Worm (Caenorhabditis elegans) whole organism, L3 larva: ENCODE measurements around the gene srg-13.
A peak's percentile ranks its signal among the peaks of the same experiment; 100 is the strongest.

ENCODE experiments used
- R02D3.7 ChIP-seq: fragments of 150-350 bp; optimal IDR thresholded peaks from 2 replicates; lab custom pipeline; 2014; ENCODE audit warnings: missing biosample characterization, missing genetic modification characterization
- ZK546.5 ChIP-seq: sonication (generic microtip); optimal IDR thresholded peaks from 2 replicates; lab custom pipeline; 2017; ENCODE audit warnings: missing biosample characterization, missing genetic modification characterization
- aly-2 ChIP-seq: fragments of 150-350 bp; optimal IDR thresholded peaks from 2 replicates; lab custom pipeline; 2014; ENCODE audit warnings: missing biosample characterization, missing genetic modification characterization
- ama-1 ChIP-seq: fragments of 150-350 bp; optimal IDR thresholded peaks from 2 replicates; lab custom pipeline; 2018
- ceh-16 ChIP-seq: sonication (generic microtip); optimal IDR thresholded peaks from 2 replicates; lab custom pipeline; 2017; ENCODE audit warnings: missing biosample characterization, missing genetic modification characterization
- ceh-28 ChIP-seq: fragments of 150-350 bp; optimal IDR thresholded peaks from 2 replicates; lab custom pipeline; 2014; ENCODE audit warnings: missing biosample characterization, missing genetic modification reagents, missing genetic modification characterization
- ceh-82 ChIP-seq: fragments of 150-350 bp; optimal IDR thresholded peaks from 2 replicates; lab custom pipeline; 2014; ENCODE audit warnings: missing biosample characterization, missing genetic modification characterization
- ceh-9 ChIP-seq: sonication (generic microtip); optimal IDR thresholded peaks from 2 replicates; lab custom pipeline; 2018; ENCODE audit warnings: missing biosample characterization, missing genetic modification characterization
- daf-12 ChIP-seq: fragments of 150-350 bp; optimal IDR thresholded peaks from 2 replicates; lab custom pipeline; 2014; ENCODE audit warnings: missing biosample characterization, missing genetic modification reagents, missing genetic modification characterization
- egl-27 ChIP-seq: sonication (generic microtip); optimal IDR thresholded peaks from 4 replicates; lab custom pipeline; 2017; ENCODE audit warnings: missing biosample characterization, missing genetic modification reagents, missing genetic modification characterization
- egl-5 ChIP-seq: fragments of 150-350 bp; optimal IDR thresholded peaks from 2 replicates; lab custom pipeline; 2017; ENCODE audit warnings: missing biosample characterization, missing genetic modification reagents, missing genetic modification characterization, inconsistent platforms
- elt-1 ChIP-seq: fragments of 150-350 bp; optimal IDR thresholded peaks from 2 replicates; lab custom pipeline; 2014; ENCODE audit warnings: missing biosample characterization, missing genetic modification characterization
- elt-2 ChIP-seq: sonication (generic microtip); optimal IDR thresholded peaks from 2 replicates; lab custom pipeline; 2016; ENCODE audit warnings: missing genetic modification reagents, mild to moderate bottlenecking, missing genetic modification characterization, missing compliant biosample characterization
- elt-3 ChIP-seq, 3 experiments: fragments of 150-350 bp in 1 of 3; sonication (generic microtip) in 2 of 3; optimal IDR thresholded peaks; 2 replicates in 2 of 3; 4 replicates in 1 of 3; lab custom pipeline; 2014 to 2017; ENCODE audit warnings: missing biosample characterization in 3 of 3, missing genetic modification characterization in 3 of 3
- eor-1 ChIP-seq, 2 experiments: fragments of 150-350 bp; optimal IDR thresholded peaks; 2 replicates each; lab custom pipeline; 2014 to 2018; ENCODE audit warnings: missing biosample characterization in 2 of 2, missing genetic modification characterization in 2 of 2
- fkh-10 ChIP-seq: sonication (generic microtip); optimal IDR thresholded peaks from 2 replicates; lab custom pipeline; 2017; ENCODE audit warnings: missing biosample characterization, missing genetic modification reagents, missing genetic modification characterization
- fkh-2 ChIP-seq: fragments of 150-350 bp; optimal IDR thresholded peaks from 2 replicates; lab custom pipeline; 2014; ENCODE audit warnings: missing biosample characterization, missing genetic modification reagents, missing genetic modification characterization
- fos-1 ChIP-seq: fragments of 150-350 bp; optimal IDR thresholded peaks from 2 replicates; lab custom pipeline; 2014; ENCODE audit warnings: missing biosample characterization, missing genetic modification characterization
- hmg-11 ChIP-seq: sonication (generic microtip); optimal IDR thresholded peaks from 2 replicates; lab custom pipeline; 2016; ENCODE audit warnings: missing genetic modification characterization, missing compliant biosample characterization
- jun-1 ChIP-seq: fragments of 150-350 bp; optimal IDR thresholded peaks from 2 replicates; lab custom pipeline; 2014; ENCODE audit warnings: missing biosample characterization, missing genetic modification reagents, missing genetic modification characterization
- lin-15B ChIP-seq: fragments of 150-350 bp; optimal IDR thresholded peaks from 2 replicates; lab custom pipeline; 2014; ENCODE audit warnings: missing biosample characterization, missing genetic modification characterization
- lin-39 ChIP-seq: fragments of 150-350 bp; optimal IDR thresholded peaks from 2 replicates; lab custom pipeline; 2018; ENCODE audit warnings: missing biosample characterization, missing genetic modification reagents, missing genetic modification characterization
- lsy-12 ChIP-seq: sonication (generic microtip); optimal IDR thresholded peaks from 2 replicates; lab custom pipeline; 2016; ENCODE audit warnings: mild to moderate bottlenecking, missing genetic modification characterization, missing compliant biosample characterization
- mdl-1 ChIP-seq: fragments of 150-350 bp; optimal IDR thresholded peaks from 2 replicates; lab custom pipeline; 2014; ENCODE audit warnings: missing biosample characterization, missing genetic modification characterization
- mml-1 ChIP-seq: fragments of 150-350 bp; sonication (generic microtip); optimal IDR thresholded peaks from 3 replicates; lab custom pipeline; 2014; ENCODE audit warnings: missing biosample characterization, missing genetic modification characterization
- nfya-1 ChIP-seq: sonication (generic microtip); optimal IDR thresholded peaks from 2 replicates; lab custom pipeline; 2017; ENCODE audit warnings: missing genetic modification characterization, mild to moderate bottlenecking, missing compliant biosample characterization, antibody characterized with exemption, moderate library complexity; ENCODE audit not compliant: insufficient read depth
- nhr-11 ChIP-seq: fragments of 150-350 bp; optimal IDR thresholded peaks from 2 replicates; lab custom pipeline; 2014; ENCODE audit warnings: missing biosample characterization, missing genetic modification characterization
- nhr-12 ChIP-seq: fragments of 150-350 bp; optimal IDR thresholded peaks from 2 replicates; lab custom pipeline; 2014; ENCODE audit warnings: missing biosample characterization, missing genetic modification characterization
- nhr-23 ChIP-seq: fragments of 150-350 bp; optimal IDR thresholded peaks from 2 replicates; lab custom pipeline; 2014; ENCODE audit warnings: missing biosample characterization, missing genetic modification reagents, missing genetic modification characterization
- nhr-237 ChIP-seq: fragments of 150-350 bp; optimal IDR thresholded peaks from 2 replicates; lab custom pipeline; 2014; ENCODE audit warnings: missing biosample characterization, missing genetic modification characterization
- nhr-25 ChIP-seq: sonication (generic microtip); optimal IDR thresholded peaks from 2 replicates; lab custom pipeline; 2017; ENCODE audit warnings: missing biosample characterization, missing genetic modification characterization
- nhr-28 ChIP-seq: fragments of 150-350 bp; optimal IDR thresholded peaks from 2 replicates; lab custom pipeline; 2014; ENCODE audit warnings: missing biosample characterization, missing genetic modification characterization
- nhr-43 ChIP-seq: sonication (generic microtip); optimal IDR thresholded peaks from 2 replicates; lab custom pipeline; 2016; ENCODE audit warnings: mild to moderate bottlenecking, missing genetic modification characterization, missing compliant biosample characterization; ENCODE audit not compliant: poor library complexity, severe bottlenecking
- nhr-67 ChIP-seq: fragments of 150-350 bp; optimal IDR thresholded peaks from 2 replicates; lab custom pipeline; 2014; ENCODE audit warnings: missing biosample characterization, missing genetic modification characterization
- nhr-76 ChIP-seq: fragments of 150-350 bp; sonication (generic microtip); optimal IDR thresholded peaks from 5 replicates; lab custom pipeline; 2014; ENCODE audit warnings: missing biosample characterization, missing genetic modification characterization
- nhr-77 ChIP-seq: fragments of 150-350 bp; optimal IDR thresholded peaks from 2 replicates; lab custom pipeline; 2014; ENCODE audit warnings: missing biosample characterization, missing genetic modification characterization
- pha-4 ChIP-seq: fragments of 150-350 bp; optimal IDR thresholded peaks from 2 replicates; lab custom pipeline; 2014; ENCODE audit warnings: missing biosample characterization, missing genetic modification reagents, missing genetic modification characterization
- pqm-1 ChIP-seq: fragments of 150-350 bp; optimal IDR thresholded peaks from 2 replicates; lab custom pipeline; 2017; ENCODE audit warnings: missing biosample characterization, missing genetic modification characterization, inconsistent platforms
- sea-2 ChIP-seq: fragments of 150-350 bp; sonication (generic microtip); optimal IDR thresholded peaks from 4 replicates; lab custom pipeline; 2014; ENCODE audit warnings: missing biosample characterization, missing genetic modification reagents, missing genetic modification characterization
- skn-1 ChIP-seq: fragments of 150-350 bp; optimal IDR thresholded peaks from 2 replicates; lab custom pipeline; 2014; ENCODE audit warnings: missing biosample characterization, missing genetic modification characterization
- snpc-4 ChIP-seq: fragments of 150-350 bp; optimal IDR thresholded peaks from 2 replicates; lab custom pipeline; 2014; ENCODE audit warnings: missing biosample characterization, missing genetic modification characterization
- tbx-2 ChIP-seq: sonication (generic microtip); optimal IDR thresholded peaks from 2 replicates; lab custom pipeline; 2016; ENCODE audit warnings: mild to moderate bottlenecking, missing genetic modification characterization, missing compliant biosample characterization
- unc-39 ChIP-seq: sonication (generic microtip); optimal IDR thresholded peaks from 4 replicates; lab custom pipeline; 2017; ENCODE audit warnings: missing biosample characterization, missing genetic modification characterization
- unc-62 ChIP-seq: fragments of 150-350 bp; sonication (generic microtip); optimal IDR thresholded peaks from 4 replicates; lab custom pipeline; 2014; ENCODE audit warnings: missing biosample characterization, missing genetic modification reagents, missing genetic modification characterization
- zag-1 ChIP-seq: fragments of 150-350 bp; optimal IDR thresholded peaks from 2 replicates; lab custom pipeline; 2014; ENCODE audit warnings: missing biosample characterization, missing genetic modification characterization
- ztf-11 ChIP-seq: fragments of 150-350 bp; optimal IDR thresholded peaks from 2 replicates; lab custom pipeline; 2014; ENCODE audit warnings: missing biosample characterization, missing genetic modification characterization
- ztf-4 ChIP-seq: fragments of 150-350 bp; optimal IDR thresholded peaks from 2 replicates; lab custom pipeline; 2014; ENCODE audit warnings: missing biosample characterization, missing genetic modification characterization

Gene srg-13

ce11 chrIII:4693281-4693680 lies 21.2 kb downstream of the srg-13 start, which contains the start of gene nifk-1:
TSS of gene nifk-1 (minus strand) at chrIII:4693307.
- TF ChIP-seq ztf-11 (tag; lab: Kevin White, UChicago) = no peak
- no peak for TF ChIP-seq ceh-16
- TF ChIP-seq unc-62 (GFP tag; lab: Kevin White, UChicago) = no peak
- no peak for TF ChIP-seq ceh-9
- peak; percentile 80 for TF ChIP-seq snpc-4 (tag; lab: Kevin White, UChicago)
- peak; percentile 65 for TF ChIP-seq nfya-1 (tag; lab: Kevin White, UChicago)
- no peak for TF ChIP-seq nhr-77
- TF ChIP-seq nhr-11 = no peak
- TF ChIP-seq elt-1 (tag; lab: Kevin White, UChicago) = no peak
- TF ChIP-seq fos-1 = no peak
- no peak for TF ChIP-seq egl-5 (tag; lab: Kevin White, UChicago)
- no peak for TF ChIP-seq lsy-12 (tag; lab: Kevin White, UChicago)
- no peak for TF ChIP-seq mml-1
- TF ChIP-seq nhr-76 (tag; lab: Kevin White, UChicago) = no peak
- peak; percentile 80 for TF ChIP-seq nhr-23 (tag; lab: Kevin White, UChicago)
- peak; percentile 1 for TF ChIP-seq ama-1
- TF ChIP-seq lin-15B = peak; percentile 70
- TF ChIP-seq nhr-28 (tag; lab: Kevin White, UChicago) = no peak
- TF ChIP-seq ceh-28 (tag; lab: Kevin White, UChicago) = peak; percentile 8
- no peak for TF ChIP-seq zag-1
- peak; percentile 12 for TF ChIP-seq pqm-1 (tag; lab: Kevin White, UChicago)
- TF ChIP-seq ZK546.5 = no peak
- TF ChIP-seq elt-3 (tag; optimal IDR thresholded peaks at IDR 0.05; lab: Kevin White, UChicago) = no peak
- TF ChIP-seq aly-2 (tag; lab: Kevin White, UChicago) = no peak
- TF ChIP-seq nhr-25 = peak; percentile 54
- TF ChIP-seq ztf-4 (tag; lab: Kevin White, UChicago) = no peak
- peak; percentile 55 for TF ChIP-seq lin-39 (tag; lab: Kevin White, UChicago)
- TF ChIP-seq fkh-10 = no peak
- TF ChIP-seq eor-1 (tag; optimal IDR thresholded peaks at IDR 0.05; lab: Kevin White, UChicago) = no peak
- TF ChIP-seq nhr-67 = no peak
- TF ChIP-seq unc-39 (tag; lab: Kevin White, UChicago) = no peak
- TF ChIP-seq skn-1 (tag; lab: Kevin White, UChicago) = no peak
- no peak for TF ChIP-seq ceh-82 (tag; lab: Kevin White, UChicago)
- peak; percentile 67 for TF ChIP-seq elt-2 (tag; lab: Kevin White, UChicago)
- TF ChIP-seq pha-4 (tag; lab: Kevin White, UChicago) = peak; percentile 86
- peak; percentile 6 for TF ChIP-seq nhr-43 (tag; lab: Kevin White, UChicago)
- no peak for TF ChIP-seq nhr-237 (tag; lab: Kevin White, UChicago)
- TF ChIP-seq jun-1 (tag; lab: Kevin White, UChicago) = peak; percentile 64
- peak; percentile 8 for TF ChIP-seq R02D3.7
- TF ChIP-seq nhr-12 (tag; lab: Kevin White, UChicago) = no peak
- TF ChIP-seq daf-12 (tag; lab: Kevin White, UChicago) = no peak
- no peak for TF ChIP-seq sea-2 (GFP tag; lab: Kevin White, UChicago)
- TF ChIP-seq egl-27 (tag; lab: Kevin White, UChicago) = no peak
- TF ChIP-seq hmg-11 (tag; lab: Kevin White, UChicago) = peak; percentile 74
- TF ChIP-seq fkh-2 (tag; lab: Kevin White, UChicago) = no peak
- TF ChIP-seq mdl-1 (tag; lab: Kevin White, UChicago) = no peak
- TF ChIP-seq tbx-2 (tag; lab: Kevin White, UChicago) = no peak

ce11 chrIII:4693695-4694094 lies 21.6 kb downstream of the srg-13 start, which contains the start of gene T04A8.8:
TSS of gene T04A8.8 (plus strand) at chrIII:4693995.
- TF ChIP-seq elt-1 (tag; lab: Kevin White, UChicago) = no peak
- TF ChIP-seq ceh-28 (tag; lab: Kevin White, UChicago) = no peak
- TF ChIP-seq eor-1 (tag; optimal IDR thresholded peaks at IDR 0.05; lab: Kevin White, UChicago) = no peak
- no peak for TF ChIP-seq skn-1 (tag; lab: Kevin White, UChicago)
- TF ChIP-seq ceh-82 (tag; lab: Kevin White, UChicago) = no peak
- no peak for TF ChIP-seq daf-12 (tag; lab: Kevin White, UChicago)
- no peak for TF ChIP-seq mml-1
- TF ChIP-seq jun-1 (tag; lab: Kevin White, UChicago) = no peak
